Fruit fly (Drosophila melanogaster) whole organism, embryonic: ENCODE measurements around the gene CG31897.

Experiments used
- Blimp-1 ChIP-seq: fragments of 200-800 bp; sonication (Bioruptor generic); optimal IDR thresholded peaks from 3 replicates; lab custom pipeline; 2018; ENCODE audit warnings: missing biosample characterization, missing genetic modification characterization, mild to moderate bottlenecking, moderate library complexity, missing genetic modification reagents
- CG10274 ChIP-seq: fragments of 200-800 bp; sonication (Bioruptor generic); optimal IDR thresholded peaks from 3 replicates; lab custom pipeline; 2017; ENCODE audit warnings: missing biosample characterization, mild to moderate bottlenecking, missing genetic modification characterization
- CG10321 ChIP-seq: fragments of 200-800 bp; sonication (Bioruptor generic); IDR thresholded peaks from 2 replicates; pipeline ENCODE4 v1.3.6; 2022; ENCODE audit warnings: missing biosample characterization, missing genetic modification characterization
- CG11085 ChIP-seq: fragments of 200-800 bp; sonication (Bioruptor generic); IDR thresholded peaks from 2 replicates; pipeline ENCODE4 v1.3.6; 2022; ENCODE audit warnings: missing biosample characterization, missing genetic modification characterization
- CG11504 ChIP-seq: fragments of 200-800 bp; sonication (Bioruptor generic); optimal IDR thresholded peaks from 3 replicates; lab custom pipeline; 2019; ENCODE audit warnings: missing biosample characterization, mild to moderate bottlenecking, missing genetic modification characterization, moderate library complexity
- CG13123 ChIP-seq: fragments of 200-800 bp; sonication (Bioruptor generic); optimal IDR thresholded peaks from 2 replicates; lab custom pipeline; 2016; ENCODE audit warnings: missing biosample characterization, missing genetic modification characterization
- CG1603 ChIP-seq: fragments of 200-800 bp; sonication (Bioruptor generic); optimal IDR thresholded peaks from 2 replicates; lab custom pipeline; 2019; ENCODE audit warnings: missing biosample characterization, mild to moderate bottlenecking, missing genetic modification characterization, moderate library complexity
- CG17802 ChIP-seq: fragments of 200-800 bp; sonication (Bioruptor generic); optimal IDR thresholded peaks from 2 replicates; lab custom pipeline; 2018; ENCODE audit warnings: missing biosample characterization, mild to moderate bottlenecking, missing genetic modification characterization, moderate library complexity
- CG2202 ChIP-seq: fragments of 200-800 bp; sonication (Bioruptor generic); optimal IDR thresholded peaks from 2 replicates; lab custom pipeline; 2018; ENCODE audit warnings: missing biosample characterization, mild to moderate bottlenecking, missing genetic modification characterization
- CG32767 ChIP-seq: fragments of 200-800 bp; sonication (Bioruptor generic); IDR thresholded peaks from 2 replicates; pipeline ENCODE4 v1.3.6; 2022; ENCODE audit warnings: missing biosample characterization, missing genetic modification characterization
- CG42726 ChIP-seq: fragments of 200-800 bp; sonication (Bioruptor generic); IDR thresholded peaks from 2 replicates; pipeline ENCODE4 v1.3.6; 2022; ENCODE audit warnings: missing biosample characterization, missing genetic modification characterization; ENCODE audit not compliant: partially characterized antibody
- CG4617 ChIP-seq: fragments of 200-800 bp; sonication (Bioruptor generic); optimal IDR thresholded peaks from 3 replicates; lab custom pipeline; 2016; ENCODE audit warnings: missing biosample characterization, missing genetic modification characterization, borderline replicate concordance
- CG6175 ChIP-seq: fragments of 200-800 bp; sonication (Bioruptor generic); IDR thresholded peaks from 3 replicates; pipeline ENCODE4 v1.3.6; 2022; ENCODE audit warnings: missing biosample characterization, missing genetic modification characterization
- CG6689 ChIP-seq: fragments of 200-800 bp; sonication (Bioruptor generic); IDR thresholded peaks from 2 replicates; pipeline ENCODE4 v1.3.6; 2022; ENCODE audit warnings: missing biosample characterization, missing genetic modification characterization
- CG9727 ChIP-seq: fragments of 200-800 bp; sonication (Bioruptor generic); optimal IDR thresholded peaks from 3 replicates; lab custom pipeline; 2017; ENCODE audit warnings: missing biosample characterization, mild to moderate bottlenecking, missing genetic modification characterization
- CG9876 ChIP-seq: fragments of 200-800 bp; sonication (Bioruptor generic); optimal IDR thresholded peaks from 2 replicates; lab custom pipeline; 2016; ENCODE audit warnings: missing biosample characterization, missing genetic modification characterization
- HLH3B ChIP-seq: fragments of 200-800 bp; sonication (Bioruptor generic); IDR thresholded peaks from 2 replicates; pipeline ENCODE4 v1.3.6; 2022; ENCODE audit warnings: missing biosample characterization, missing genetic modification characterization
- Hey ChIP-seq: fragments of 200-800 bp; sonication (Bioruptor generic); optimal IDR thresholded peaks from 3 replicates; lab custom pipeline; 2018; ENCODE audit warnings: missing biosample characterization, mild to moderate bottlenecking, missing genetic modification characterization
- Kr ChIP-seq: fragments of 200-800 bp; sonication (Bioruptor generic); optimal IDR thresholded peaks from 2 replicates; lab custom pipeline; 2017; ENCODE audit warnings: missing biosample characterization, mild to moderate bottlenecking, missing genetic modification characterization
- Med ChIP-seq: fragments of 200-800 bp; sonication (Bioruptor generic); peaks from one replicate; lab custom pipeline; 2016; ENCODE audit warnings: missing biosample characterization, missing genetic modification characterization, mild to moderate bottlenecking, inconsistent platforms, moderate library complexity
- Meics ChIP-seq: fragments of 200-800 bp; sonication (Bioruptor generic); optimal IDR thresholded peaks from 2 replicates; lab custom pipeline; 2017; ENCODE audit warnings: missing biosample characterization, mild to moderate bottlenecking, missing genetic modification characterization
- NC2α ChIP-seq: fragments of 200-800 bp; sonication (Bioruptor generic); optimal IDR thresholded peaks from 2 replicates; lab custom pipeline; 2016; ENCODE audit warnings: missing biosample characterization, missing genetic modification characterization
- Opbp ChIP-seq: fragments of 200-800 bp; sonication (Bioruptor generic); IDR thresholded peaks from 3 replicates; pipeline ENCODE4 v1.3.6; 2022; ENCODE audit warnings: missing biosample characterization, missing genetic modification characterization; ENCODE audit not compliant: partially characterized antibody
- Tbp ChIP-seq: fragments of >200 bp; optimal IDR thresholded peaks from 2 replicates; lab custom pipeline; 2018; ENCODE audit warnings: missing biosample characterization, missing genetic modification characterization
- Xrp1 ChIP-seq: fragments of 200-800 bp; sonication (Bioruptor generic); IDR thresholded peaks from 2 replicates; pipeline ENCODE4 v1.3.6; 2022; ENCODE audit warnings: missing biosample characterization, missing genetic modification characterization
- cad ChIP-seq: fragments of >200 bp; optimal IDR thresholded peaks from 2 replicates; lab custom pipeline; 2017; ENCODE audit warnings: missing biosample characterization, missing genetic modification characterization
- dmrt11E ChIP-seq: fragments of 200-800 bp; sonication (Bioruptor generic); optimal IDR thresholded peaks from 3 replicates; lab custom pipeline; 2018; ENCODE audit warnings: missing biosample characterization, mild to moderate bottlenecking, missing genetic modification characterization, moderate library complexity
- dmrt99B ChIP-seq: fragments of 200-800 bp; sonication (Bioruptor generic); optimal IDR thresholded peaks from 2 replicates; lab custom pipeline; 2018; ENCODE audit warnings: missing biosample characterization, mild to moderate bottlenecking, missing genetic modification characterization, moderate library complexity
- emc ChIP-seq: fragments of 200-800 bp; sonication (Bioruptor generic); optimal IDR thresholded peaks from 2 replicates; lab custom pipeline; 2016; ENCODE audit warnings: missing biosample characterization, missing genetic modification characterization
- fru ChIP-seq: fragments of >200 bp; optimal IDR thresholded peaks from 2 replicates; lab custom pipeline; 2017
- her ChIP-seq: fragments of 200-800 bp; sonication (Bioruptor generic); optimal IDR thresholded peaks from 2 replicates; lab custom pipeline; 2016; ENCODE audit warnings: missing biosample characterization, missing genetic modification characterization
- hth ChIP-seq: fragments of >200 bp; optimal IDR thresholded peaks from 2 replicates; lab custom pipeline; 2017; ENCODE audit warnings: inconsistent platforms
- ind ChIP-seq: fragments of 200-800 bp; sonication (Bioruptor generic); optimal IDR thresholded peaks from 3 replicates; lab custom pipeline; 2016; ENCODE audit warnings: missing biosample characterization, missing genetic modification characterization
- jing ChIP-seq: fragments of 200-800 bp; sonication (Bioruptor generic); optimal IDR thresholded peaks from 2 replicates; lab custom pipeline; 2018; ENCODE audit warnings: missing biosample characterization, mild to moderate bottlenecking, missing genetic modification characterization
- kah ChIP-seq: fragments of 200-800 bp; sonication (Bioruptor generic); optimal IDR thresholded peaks from 2 replicates; lab custom pipeline; 2018; ENCODE audit warnings: missing biosample characterization, mild to moderate bottlenecking, missing genetic modification characterization
- lola ChIP-seq, 3 experiments: fragments of >200 bp in 2 of 3; fragments of 200-800 bp in 1 of 3; sonication (Bioruptor generic) in 1 of 3; optimal IDR thresholded peaks; 2 replicates each; lab custom pipeline; 2017 to 2019; ENCODE audit warnings: missing biosample characterization in 3 of 3, missing genetic modification characterization in 3 of 3, mild to moderate bottlenecking in 1 of 3, moderate library complexity in 1 of 3
- mirr ChIP-seq: fragments of 200-800 bp; sonication (Bioruptor generic); optimal IDR thresholded peaks from 3 replicates; lab custom pipeline; 2018; ENCODE audit warnings: missing biosample characterization, mild to moderate bottlenecking, missing genetic modification characterization
- ro ChIP-seq: fragments of 200-800 bp; sonication (Bioruptor generic); IDR thresholded peaks from 2 replicates; pipeline ENCODE4 v1.3.6; 2022; ENCODE audit warnings: missing biosample characterization, missing genetic modification characterization
- sima ChIP-seq: fragments of 200-800 bp; sonication (Bioruptor generic); optimal IDR thresholded peaks from 2 replicates; lab custom pipeline; 2016; ENCODE audit warnings: missing biosample characterization, missing genetic modification characterization
- ssp ChIP-seq: fragments of 200-800 bp; sonication (Bioruptor generic); IDR thresholded peaks from 2 replicates; pipeline ENCODE4 v1.3.6; 2022; ENCODE audit warnings: missing biosample characterization, missing genetic modification characterization
- trh ChIP-seq: fragments of 200-800 bp; sonication (Bioruptor generic); optimal IDR thresholded peaks from 2 replicates; lab custom pipeline; 2016; ENCODE audit warnings: missing biosample characterization, missing genetic modification characterization
- unc-4 ChIP-seq: fragments of 200-800 bp; sonication (Bioruptor generic); IDR thresholded peaks from 2 replicates; pipeline ENCODE4 v1.3.6; 2022; ENCODE audit warnings: missing biosample characterization, missing genetic modification characterization; ENCODE audit not compliant: partially characterized antibody

Gene CG31897

dm6 chr2L:8473448-8473847 is 31.2 kb downstream of the CG31897 start (continued):
- TF ChIP-seq CG4617 (GFP tag; lab: Kevin White, UChicago) (no peak), CG1603 (tag; lab: Kevin White, UChicago) (peak; percentile 11), NC2α (GFP tag; lab: Kevin White, UChicago) (no peak), unc-4 (GFP tag; lab: Robert Waterston, UW) (no peak), CG11085 (GFP tag; lab: Robert Waterston, UW) (no peak), Hey (tag; lab: Kevin White, UChicago) (no peak), dmrt99B (tag; lab: Kevin White, UChicago) (peak; percentile 64), Tbp (no peak), dmrt11E (tag; lab: Kevin White, UChicago) (peak; percentile 68), mirr (no peak), kah (GFP tag; lab: Kevin White, UChicago) (no peak), Opbp (GFP tag; lab: Robert Waterston, UW) (no peak), CG2202 (tag; lab: Kevin White, UChicago) (no peak), Xrp1 (GFP tag; lab: Robert Waterston, UW) (peak; percentile 81), CG6689 (GFP tag; lab: Robert Waterston, UW) (peak; percentile 69), Blimp-1 (peak; percentile 75), CG13123 (GFP tag; lab: Kevin White, UChicago) (no peak), Med (peak; percentile 89), CG6175 (no peak), CG10321 (GFP tag; lab: Robert Waterston, UW) (no peak; the same call in 1 of the 2 replicates), Meics (GFP tag; lab: Kevin White, UChicago) (peak; percentile 54), jing (GFP tag; lab: Kevin White, UChicago) (peak; percentile 18), ind (GFP tag; lab: Kevin White, UChicago) (peak; percentile 50), HLH3B (peak; percentile 36; the same call in 1 of the 2 replicates)

dm6 chr2L:8477049-8477448 is 34.8 kb downstream of the CG31897 start, which contains the start of gene CheA29a:
TSS of gene CheA29a (plus strand) at chr2L:8477349.
- TF ChIP-seq CG11504 (tag; lab: Kevin White, UChicago) (no peak), Kr (GFP tag; lab: Kevin White, UChicago) (no peak), CG42726 (GFP tag; lab: Robert Waterston, UW) (no peak), CG9727 (no peak), Tbp (no peak), CG10274 (GFP tag; lab: Kevin White, UChicago) (no peak), CG9876 (no peak), ro (GFP tag; lab: Robert Waterston, UW) (no peak), her (GFP tag; lab: Kevin White, UChicago) (no peak), CG32767 (GFP tag; lab: Robert Waterston, UW) (no peak), CG17802 (no peak), fru (no peak), trh (GFP tag; lab: Kevin White, UChicago) (no peak), cad (GFP tag; lab: Kevin White, UChicago) (no peak), hth (lab: Kevin White, UChicago) (no peak), ssp (GFP tag; lab: Robert Waterston, UW) (no peak), emc (GFP tag; lab: Kevin White, UChicago) (no peak), lola (GFP tag; optimal IDR thresholded peaks at IDR 0.05; lab: Kevin White, UChicago) (no peak), sima (GFP tag; lab: Kevin White, UChicago) (no peak)
